Worm (Caenorhabditis elegans): ENCODE results near the gene ttbk-5.

ce11 chrIV:10116765-10117164 lies 26.3 kb downstream of the ttbk-5 start:
- TF ChIP-seq elt-2 (tag; optimal IDR thresholded peaks at IDR 0.05) (no peak), ces-1 (GFP tag; optimal IDR thresholded peaks at IDR 0.05) (no peak), nhr-12 (tag; optimal IDR thresholded peaks at IDR 0.05) (no peak), skn-1 (tag; optimal IDR thresholded peaks at IDR 0.05) (no peak), vab-15 (tag; optimal IDR thresholded peaks at IDR 0.05) (no peak), elt-3 (tag; optimal IDR thresholded peaks at IDR 0.05) (no peak), ceh-82 (tag; optimal IDR thresholded peaks at IDR 0.05) (no peak), fkh-10 (GFP tag; optimal IDR thresholded peaks at IDR 0.05) (no peak), pqm-1 (tag; optimal IDR thresholded peaks at IDR 0.05) (no peak), nhr-11 (tag; optimal IDR thresholded peaks at IDR 0.05) (no peak), lir-3 (tag; optimal IDR thresholded peaks at IDR 0.05; ENCODE audit: poor library complexity) (no peak), ztf-11 (tag; optimal IDR thresholded peaks at IDR 0.05) (no peak)
